ENCODE assay signal across 3 worm cellular contexts in the genomic region with DNA sequence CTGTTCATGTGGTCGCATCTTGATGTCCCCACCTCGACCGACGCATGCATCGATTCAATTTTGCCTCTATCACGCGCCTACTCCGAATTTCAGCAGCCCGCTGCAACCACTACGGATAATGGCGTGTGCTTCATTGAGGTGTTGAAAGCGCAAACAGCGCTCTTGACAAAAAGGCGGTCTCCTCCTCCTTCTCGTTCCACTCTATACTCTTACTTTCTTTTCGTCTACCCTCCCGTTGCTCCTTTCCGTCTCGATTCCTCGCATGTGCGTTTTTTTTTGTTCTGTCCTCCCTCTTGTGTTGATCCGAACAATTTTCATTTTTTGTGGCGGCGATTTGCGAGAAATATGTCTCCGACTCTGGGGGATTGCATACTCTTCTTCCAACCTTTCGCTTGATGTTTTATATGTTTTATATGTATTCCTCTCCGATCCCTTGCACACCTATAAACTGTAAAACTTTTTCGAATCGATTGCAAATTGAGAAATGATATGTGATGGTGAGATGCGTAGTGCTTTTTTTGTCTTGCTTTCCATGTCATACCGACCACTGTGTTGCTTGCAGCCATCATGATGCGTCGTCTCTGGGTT.
TF ChIP-seq lines count a peak whose summit lies in the region.

No protein-coding gene starts in this region.

TF ChIP-seq in whole organism, L2 larva, 48 proteins besides CTCF, POLR2A, EP300 and RAD21 (continued from another document):
- TF ChIP-seq C34F6.9 (tag; optimal IDR thresholded peaks at IDR 0.05; lab: Kevin White, UChicago) = no peak
- TF ChIP-seq sma-3 (GFP tag; optimal IDR thresholded peaks at IDR 0.05; lab: Kevin White, UChicago) = no peak
- peak; percentile 14 for TF ChIP-seq unc-55 (GFP tag; optimal IDR thresholded peaks at IDR 0.05; lab: Kevin White, UChicago)
- TF ChIP-seq ceh-16 (tag; optimal IDR thresholded peaks at IDR 0.05; lab: Kevin White, UChicago) = no peak
- no peak for TF ChIP-seq Y55F3AM.14 (GFP tag; optimal IDR thresholded peaks at IDR 0.05; lab: Kevin White, UChicago)
- TF ChIP-seq sma-9 (GFP tag; optimal IDR thresholded peaks at IDR 0.05; lab: Kevin White, UChicago) = peak; percentile 11
- no peak for TF ChIP-seq sma-9 (tag; optimal IDR thresholded peaks at IDR 0.05; lab: Kevin White, UChicago)
- TF ChIP-seq peb-1 (tag; optimal IDR thresholded peaks at IDR 0.05; lab: Kevin White, UChicago) = no peak
- no peak for TF ChIP-seq elt-1 (tag; optimal IDR thresholded peaks at IDR 0.05; lab: Kevin White, UChicago)
- TF ChIP-seq nhr-23 (tag; optimal IDR thresholded peaks at IDR 0.05; lab: Kevin White, UChicago) = no peak
- TF ChIP-seq nhr-77 (tag; optimal IDR thresholded peaks at IDR 0.05; lab: Kevin White, UChicago) = no peak
- no peak for TF ChIP-seq crh-2 (tag; optimal IDR thresholded peaks at IDR 0.05; lab: Kevin White, UChicago)
- no peak for TF ChIP-seq sem-4 (tag; optimal IDR thresholded peaks at IDR 0.05; lab: Kevin White, UChicago)
- TF ChIP-seq lin-11 (tag; optimal IDR thresholded peaks at IDR 0.05; lab: Kevin White, UChicago) = no peak
- TF ChIP-seq snpc-4 (tag; optimal IDR thresholded peaks at IDR 0.05; lab: Kevin White, UChicago) = no peak
- TF ChIP-seq ztf-11 (tag; optimal IDR thresholded peaks at IDR 0.05; lab: Kevin White, UChicago) = no peak
- TF ChIP-seq ZK546.5 (tag; optimal IDR thresholded peaks at IDR 0.05; lab: Kevin White, UChicago) = no peak
- TF ChIP-seq zag-1 (tag; optimal IDR thresholded peaks at IDR 0.05; lab: Kevin White, UChicago) = no peak
- no peak for TF ChIP-seq nhr-237 (tag; optimal IDR thresholded peaks at IDR 0.05; lab: Kevin White, UChicago)
- no peak for TF ChIP-seq elt-3 (tag; optimal IDR thresholded peaks at IDR 0.05; lab: Kevin White, UChicago)
- no peak for TF ChIP-seq unc-62 (GFP tag; optimal IDR thresholded peaks at IDR 0.05; lab: Kevin White, UChicago)
- TF ChIP-seq R02D3.7 (tag; optimal IDR thresholded peaks at IDR 0.05; lab: Kevin White, UChicago) = no peak
- TF ChIP-seq egl-27 (tag; optimal IDR thresholded peaks at IDR 0.05; lab: Kevin White, UChicago) = no peak
- TF ChIP-seq nhr-12 (tag; optimal IDR thresholded peaks at IDR 0.05; lab: Kevin White, UChicago) = no peak
- no peak for TF ChIP-seq ama-1 (optimal IDR thresholded peaks at IDR 0.05; lab: Kevin White, UChicago)
- no peak for TF ChIP-seq lin-13 (GFP tag; optimal IDR thresholded peaks at IDR 0.05; lab: Kevin White, UChicago)
- TF ChIP-seq nhr-25 (tag; optimal IDR thresholded peaks at IDR 0.05; lab: Kevin White, UChicago) = no peak
- peak; percentile 5 for TF ChIP-seq nhr-6 (tag; optimal IDR thresholded peaks at IDR 0.05; lab: Kevin White, UChicago)
- TF ChIP-seq aly-2 (tag; optimal IDR thresholded peaks at IDR 0.05; lab: Kevin White, UChicago) = no peak
- TF ChIP-seq mbf-1 (tag; optimal IDR thresholded peaks at IDR 0.05; lab: Kevin White, UChicago) = no peak

TF ChIP-seq in whole organism, L4 larva, 104 proteins besides CTCF, POLR2A, EP300 and RAD21 (continued from another document):
- peak; percentile 27; the same call in 1 of the 2 replicates for TF ChIP-seq set-16 (GFP tag; IDR thresholded peaks at IDR 0.05; lab: Robert Waterston, UW)
- TF ChIP-seq php-3 (GFP tag; IDR thresholded peaks at IDR 0.05; lab: Robert Waterston, UW) = no peak
- no peak for TF ChIP-seq dpl-1 (GFP tag; optimal IDR thresholded peaks at IDR 0.05; lab: Kevin White, UChicago)
- no peak for TF ChIP-seq D1046.2 (GFP tag; IDR thresholded peaks at IDR 0.05; lab: Robert Waterston, UW)
- TF ChIP-seq F37D6.2 (tag; optimal IDR thresholded peaks at IDR 0.05; lab: Kevin White, UChicago) = peak; percentile 1
- TF ChIP-seq mep-1 (tag; optimal IDR thresholded peaks at IDR 0.05; lab: Kevin White, UChicago) = peak; percentile 23
- peak; percentile 24 for TF ChIP-seq mes-2 (tag; optimal IDR thresholded peaks at IDR 0.05; lab: Kevin White, UChicago; ENCODE audit: poor library complexity, severe bottlenecking)
- TF ChIP-seq aha-1 (tag; lab: Kevin White, UChicago) = peak; percentile 72
- peak; percentile 17; the same call in 1 of the 2 replicates for TF ChIP-seq dmd-6 (GFP tag; IDR thresholded peaks at IDR 0.05; lab: Robert Waterston, UW)
- peak; percentile 31 for TF ChIP-seq nhr-25 (tag; optimal IDR thresholded peaks at IDR 0.05; lab: Kevin White, UChicago; ENCODE audit: borderline replicate concordance, insufficient read depth)
- TF ChIP-seq unc-62 (GFP tag; optimal IDR thresholded peaks at IDR 0.05 in 1 of 2; lab: Kevin White, UChicago) = peak in 1 of 2 experiments; percentile 38
- no peak for TF ChIP-seq unc-62 (tag; optimal IDR thresholded peaks at IDR 0.05; lab: Kevin White, UChicago)
- no peak for TF ChIP-seq zfp-3 (GFP tag; conservative IDR thresholded peaks at IDR 0.05; lab: Robert Waterston, UW)
TF ChIP-seq in whole organism, L4 larva: peak in this region for 16.

TF ChIP-seq in whole organism, young adult, 124 proteins besides CTCF, POLR2A, EP300 and RAD21 (continued from another document):
- TF ChIP-seq ztf-3 (GFP tag; optimal IDR thresholded peaks at IDR 0.05; lab: Kevin White, UChicago) (no peak), nhr-80 (tag; optimal IDR thresholded peaks at IDR 0.05; lab: Kevin White, UChicago) (peak; percentile 62), madf-10 (tag; optimal IDR thresholded peaks at IDR 0.05; lab: Kevin White, UChicago) (no peak), sdz-38 (tag; optimal IDR thresholded peaks at IDR 0.05; lab: Kevin White, UChicago) (no peak), nhr-27 (tag; optimal IDR thresholded peaks at IDR 0.05; lab: Kevin White, UChicago) (no peak), unc-62 (GFP tag; optimal IDR thresholded peaks at IDR 0.05; lab: Kevin White, UChicago) (no peak), nfya-2 (GFP tag; IDR thresholded peaks at IDR 0.05; lab: Robert Waterston, UW) (no peak), nfya-1 (tag; optimal IDR thresholded peaks at IDR 0.05; lab: Kevin White, UChicago; ENCODE audit: borderline replicate concordance, insufficient read depth) (no peak), lag-1 (GFP tag; IDR thresholded peaks at IDR 0.05; lab: Robert Waterston, UW) (no peak), attf-3 (GFP tag; conservative IDR thresholded peaks at IDR 0.05; lab: Robert Waterston, UW) (no peak)
